Worm (Caenorhabditis elegans) whole organism, L2 larva: ENCODE results near the gene str-229.

Source experiments
- R02D3.7 ChIP-seq: fragments of 150-350 bp; optimal IDR thresholded peaks from 2 replicates; lab custom pipeline; 2014; ENCODE audit warnings: missing biosample characterization, missing genetic modification characterization
- blmp-1 ChIP-seq: sonication (generic microtip); optimal IDR thresholded peaks from 2 replicates; lab custom pipeline; 2017; ENCODE audit warnings: missing genetic modification characterization, mild to moderate bottlenecking, missing compliant biosample characterization, antibody characterized with exemption, moderate library complexity; ENCODE audit not compliant: insufficient read depth
- fos-1 ChIP-seq: fragments of 150-350 bp; optimal IDR thresholded peaks from 2 replicates; lab custom pipeline; 2014; ENCODE audit warnings: missing biosample characterization, missing genetic modification characterization
- gmeb-1 ChIP-seq: fragments of 150-350 bp; optimal IDR thresholded peaks from 2 replicates; lab custom pipeline; 2014; ENCODE audit warnings: missing biosample characterization, missing genetic modification characterization
- mdl-1 ChIP-seq, 2 experiments: fragments of 150-350 bp in 1 of 2; sonication (generic microtip) in 1 of 2; optimal IDR thresholded peaks; 2 replicates each; lab custom pipeline; 2017; ENCODE audit warnings: missing biosample characterization in 2 of 2, missing genetic modification characterization in 2 of 2
- nhr-11 ChIP-seq: fragments of 150-350 bp; optimal IDR thresholded peaks from 2 replicates; lab custom pipeline; 2014; ENCODE audit warnings: missing biosample characterization, missing genetic modification characterization
- nhr-237 ChIP-seq: fragments of 150-350 bp; optimal IDR thresholded peaks from 2 replicates; lab custom pipeline; 2014; ENCODE audit warnings: missing biosample characterization, missing genetic modification characterization
- snpc-4 ChIP-seq: fragments of 150-350 bp; optimal IDR thresholded peaks from 2 replicates; lab custom pipeline; 2014; ENCODE audit warnings: missing biosample characterization, missing genetic modification characterization

DNA sequence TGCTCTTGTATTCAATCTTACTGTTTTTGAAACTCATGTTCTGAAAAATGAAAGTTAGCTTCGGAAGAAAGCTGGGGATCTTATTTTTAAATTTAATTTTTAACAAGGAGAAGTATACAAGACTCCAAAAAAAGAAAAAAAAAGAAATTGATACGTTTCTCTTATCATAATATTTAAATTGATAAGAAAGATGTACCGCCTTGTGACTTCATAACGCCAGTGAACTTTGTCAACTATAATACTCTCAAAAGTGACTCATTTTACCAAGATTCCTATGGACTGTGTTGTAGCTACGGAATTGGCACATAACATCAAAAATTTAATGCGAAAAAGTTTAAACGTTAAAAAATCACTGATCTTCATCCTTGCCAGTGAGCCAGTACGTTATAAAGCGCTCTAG lies 50.6 kb downstream of the str-229 start:
- TF ChIP-seq gmeb-1 (tag; lab: Kevin White, UChicago) (no peak), mdl-1 (tag; optimal IDR thresholded peaks at IDR 0.05; lab: Kevin White, UChicago) (no peak), blmp-1 (tag; lab: Kevin White, UChicago) (no peak), R02D3.7 (no peak), snpc-4 (no peak), nhr-237 (tag; lab: Kevin White, UChicago) (no peak), fos-1 (peak; percentile 86), nhr-11 (no peak)
